Worm (Caenorhabditis elegans): Measurements from ENCODE around the gene ges-1.

Gene ges-1

ce11 chrV:1433419-1433765 lies 1.5 kb upstream of the ges-1 start:
- TF ChIP-seq F55B11.4 (tag; optimal IDR thresholded peaks at IDR 0.05; ENCODE audit: borderline replicate concordance, insufficient read depth): no peak
- TF ChIP-seq nhr-80 (tag; optimal IDR thresholded peaks at IDR 0.05): no peak
- no peak for TF ChIP-seq D2030.7 (GFP tag; IDR thresholded peaks at IDR 0.05)
- TF ChIP-seq pbrm-1 (GFP tag; IDR thresholded peaks at IDR 0.05): no peak
- no peak for TF ChIP-seq madf-10 (tag; optimal IDR thresholded peaks at IDR 0.05)
- no peak for TF ChIP-seq aptf-2 (GFP tag; conservative IDR thresholded peaks at IDR 0.05)
- TF ChIP-seq K12H6.12 (tag; optimal IDR thresholded peaks at IDR 0.05): no peak
- no peak for TF ChIP-seq lsl-1 (GFP tag; optimal IDR thresholded peaks at IDR 0.05)
- TF ChIP-seq snpc-3.4 (tag; optimal IDR thresholded peaks at IDR 0.05): no peak
- TF ChIP-seq unc-130 (GFP tag; optimal IDR thresholded peaks at IDR 0.05): no peak
- TF ChIP-seq lin-35 (GFP tag; optimal IDR thresholded peaks at IDR 0.05): no peak
- TF ChIP-seq ceh-27 (GFP tag; optimal IDR thresholded peaks at IDR 0.05): no peak
- no peak for TF ChIP-seq C06A6.2 (GFP tag; conservative IDR thresholded peaks at IDR 0.05)
- no peak for TF ChIP-seq snpc-4 (GFP tag; optimal IDR thresholded peaks at IDR 0.05)
- no peak for TF ChIP-seq snpc-4 (tag; optimal IDR thresholded peaks at IDR 0.05)
- no peak for TF ChIP-seq cebp-2 (GFP tag; IDR thresholded peaks at IDR 0.05)

ce11 chrV:1432500-1433418 lies 822 bp upstream of the ges-1 start:
- TF ChIP-seq nhr-80 (tag; optimal IDR thresholded peaks at IDR 0.05) (peak; percentile 26), egl-18 (GFP tag; IDR thresholded peaks at IDR 0.05) (no peak)

- TF ChIP-seq ceh-91 (GFP tag; IDR thresholded peaks at IDR 0.05): no peak
- peak; percentile 55 for TF ChIP-seq zfh-2 (GFP tag; conservative IDR thresholded peaks at IDR 0.05)
- TF ChIP-seq madf-8 (GFP tag; conservative IDR thresholded peaks at IDR 0.05): no peak
- no peak for TF ChIP-seq akir-1 (GFP tag; optimal IDR thresholded peaks at IDR 0.05)
- TF ChIP-seq Y79H2A.3 (GFP tag; conservative IDR thresholded peaks at IDR 0.05): no peak
- TF ChIP-seq F39B2.1 (GFP tag; IDR thresholded peaks at IDR 0.05): no peak
Observed at ce11 chrV:1425595-1425994, 6.3 kb downstream of the ges-1 start, which contains the start of gene R12A1.3. Gene R12A1.3 (minus strand): TSS chrV:1425794.

- TF ChIP-seq ccch-3 (GFP tag; optimal IDR thresholded peaks at IDR 0.05) (no peak), K11D2.4 (GFP tag; IDR thresholded peaks at IDR 0.05) (no peak), C17E4.6 (GFP tag; IDR thresholded peaks at IDR 0.05) (no peak), hsf-1 (GFP tag; IDR thresholded peaks at IDR 0.05) (no peak), nhr-120 (GFP tag; IDR thresholded peaks at IDR 0.05) (no peak), Y95B8A.8 (GFP tag; IDR thresholded peaks at IDR 0.05) (no peak), lin-35 (GFP tag; optimal IDR thresholded peaks at IDR 0.05) (no peak), F39B2.1 (GFP tag; IDR thresholded peaks at IDR 0.05) (no peak)
Observed at ce11 chrV:1423338-1423737, 8.6 kb downstream of the ges-1 start.

ce11 chrV:1422269-1422668 lies 9.7 kb downstream of the ges-1 start:
- TF ChIP-seq tbx-9 (tag; optimal IDR thresholded peaks at IDR 0.05; ENCODE audit: borderline replicate concordance): no peak
- no peak for TF ChIP-seq dox-1 (GFP tag; IDR thresholded peaks at IDR 0.05)
- no peak for TF ChIP-seq dpl-1 (GFP tag; optimal IDR thresholded peaks at IDR 0.05)
- no peak for TF ChIP-seq attf-5 (GFP tag; optimal IDR thresholded peaks at IDR 0.05)
- TF ChIP-seq nhr-80 (tag; optimal IDR thresholded peaks at IDR 0.05): no peak
- TF ChIP-seq ztf-18 (tag; optimal IDR thresholded peaks at IDR 0.05): no peak
- no peak for TF ChIP-seq him-1 (tag; optimal IDR thresholded peaks at IDR 0.05)
- no peak for TF ChIP-seq ets-4 (GFP tag; optimal IDR thresholded peaks at IDR 0.05)
- no peak for TF ChIP-seq snpc-1.3 (tag; optimal IDR thresholded peaks at IDR 0.05; ENCODE audit: insufficient read depth)
- no peak for TF ChIP-seq lin-35 (GFP tag; optimal IDR thresholded peaks at IDR 0.05)
- TF ChIP-seq C17E4.6 (GFP tag; IDR thresholded peaks at IDR 0.05): no peak
- TF ChIP-seq sptf-2 (GFP tag; optimal IDR thresholded peaks at IDR 0.05): no peak
- no peak for TF ChIP-seq madf-8 (GFP tag; conservative IDR thresholded peaks at IDR 0.05)
- no peak for TF ChIP-seq aptf-3 (GFP tag; IDR thresholded peaks at IDR 0.05)
- no peak for TF ChIP-seq B0261.1 (tag; optimal IDR thresholded peaks at IDR 0.05)
- no peak for TF ChIP-seq lsy-27 (tag; optimal IDR thresholded peaks at IDR 0.05; ENCODE audit: borderline replicate concordance, insufficient read depth)
